Worm (Caenorhabditis elegans): ENCODE data around the gene C27D9.2.

DNA sequence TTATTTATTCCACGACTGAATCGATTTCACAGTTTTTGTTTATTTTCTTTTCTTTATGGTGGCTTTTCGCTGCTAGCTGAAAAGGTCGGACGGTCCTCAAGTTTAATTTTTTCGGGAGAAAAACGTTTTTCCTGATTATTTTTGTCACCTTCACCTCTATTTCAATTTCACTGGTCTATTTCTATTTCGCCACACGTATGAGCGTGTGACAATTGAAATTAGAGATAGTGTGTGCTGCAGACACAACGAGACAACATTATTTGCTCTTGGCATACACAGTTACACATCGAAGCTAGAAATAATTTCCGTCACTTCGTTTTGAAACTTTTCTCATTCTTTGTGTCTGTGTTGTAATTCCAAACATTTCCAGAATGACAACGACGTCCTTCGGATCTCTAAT is 41.0 kb downstream of the C27D9.2 start, which contains the start of gene F41C3.8:
- TF ChIP-seq fos-1 (tag; optimal IDR thresholded peaks at IDR 0.05): peak; percentile 66
- TF ChIP-seq mdl-1 (tag; optimal IDR thresholded peaks at IDR 0.05): no peak
